Worm (Caenorhabditis elegans) whole organism, midembryonic: ENCODE measurements around the gene zag-1.

Experiments used
- cog-1 ChIP-seq: sonication (generic microtip); optimal IDR thresholded peaks from 2 replicates; lab custom pipeline; 2016; ENCODE audit warnings: missing genetic modification characterization, missing compliant biosample characterization
- flt-1 ChIP-seq: fragments of 200-800 bp; sonication (Bioruptor generic); IDR thresholded peaks from 2 replicates; pipeline ENCODE4 v1.3.6; 2022; ENCODE audit warnings: missing genetic modification characterization, missing compliant biosample characterization
- ref-1 ChIP-seq: fragments of 200-800 bp; sonication (Bioruptor generic); conservative IDR thresholded peaks from 2 replicates; pipeline ENCODE4 v1.3.6; 2022; ENCODE audit warnings: missing genetic modification reagents, missing genetic modification characterization, missing compliant biosample characterization

DNA sequence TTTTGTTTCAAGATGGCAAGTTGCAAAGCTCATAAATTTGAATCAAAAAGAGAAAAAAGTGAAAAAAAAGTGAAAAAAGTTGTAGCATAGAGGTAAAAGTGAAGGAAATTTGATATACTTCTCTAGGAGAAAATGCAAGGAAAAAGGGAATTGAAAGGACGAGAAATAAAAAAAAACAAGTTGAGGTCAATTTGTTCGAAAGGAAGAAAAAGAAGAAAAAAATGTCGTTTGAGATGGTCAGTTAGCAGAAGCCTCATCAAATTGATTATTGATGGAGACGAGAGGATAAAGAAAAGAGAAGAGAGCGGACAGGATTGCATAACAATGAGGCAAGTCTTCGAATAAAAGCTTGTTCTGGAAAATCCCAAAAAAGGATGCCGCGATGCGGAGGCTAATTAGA is 35.5 kb upstream of the zag-1 start:
- no peak for TF ChIP-seq cog-1 (tag; lab: Kevin White, UChicago)
- TF ChIP-seq flt-1 (GFP tag; lab: Robert Waterston, UW), result no peak
- no peak for TF ChIP-seq ref-1 (GFP tag; lab: Robert Waterston, UW)
